Fruit fly (Drosophila melanogaster) whole organism, prepupa: Measurements from ENCODE around the gene wuho.
A peak's percentile ranks its signal among the peaks of the same experiment; 100 is the strongest.

Source experiments
- Blimp-1 ChIP-seq: fragments of 200-800 bp; sonication (Bioruptor generic); optimal IDR thresholded peaks from 3 replicates; lab custom pipeline; 2017; ENCODE audit warnings: missing biosample characterization, missing genetic modification characterization, mild to moderate bottlenecking, moderate library complexity, missing genetic modification reagents
- CG10631 ChIP-seq: fragments of 200-800 bp; sonication (Bioruptor generic); optimal IDR thresholded peaks from 2 replicates; lab custom pipeline; 2016; ENCODE audit warnings: missing biosample characterization, missing genetic modification characterization
- CG10669 ChIP-seq: fragments of 200-800 bp; sonication (Bioruptor generic); optimal IDR thresholded peaks from 3 replicates; lab custom pipeline; 2018; ENCODE audit warnings: missing biosample characterization, mild to moderate bottlenecking, missing genetic modification characterization, moderate library complexity
- CG11294 ChIP-seq: fragments of 200-800 bp; sonication (Bioruptor generic); IDR thresholded peaks from 2 replicates; pipeline ENCODE4 v1.3.6; 2022; ENCODE audit warnings: missing biosample characterization, missing genetic modification characterization
- CG11762 ChIP-seq: fragments of 200-800 bp; sonication (Bioruptor generic); optimal IDR thresholded peaks from 3 replicates; lab custom pipeline; 2016; ENCODE audit warnings: missing biosample characterization, missing genetic modification characterization; ENCODE audit not compliant: insufficient read depth
- CG11902 ChIP-seq: fragments of 200-800 bp; sonication (Bioruptor generic); optimal IDR thresholded peaks from 3 replicates; lab custom pipeline; 2016; ENCODE audit warnings: missing biosample characterization, missing genetic modification characterization
- CG1621 ChIP-seq: fragments of 200-800 bp; sonication (Bioruptor generic); optimal IDR thresholded peaks from 3 replicates; lab custom pipeline; 2018; ENCODE audit warnings: missing biosample characterization, mild to moderate bottlenecking, missing genetic modification characterization
- CG16779 ChIP-seq: fragments of 200-800 bp; sonication (Bioruptor generic); optimal IDR thresholded peaks from 3 replicates; lab custom pipeline; 2017; ENCODE audit warnings: missing biosample characterization, mild to moderate bottlenecking, missing genetic modification characterization
- CG31627 ChIP-seq: fragments of 200-800 bp; sonication (Bioruptor generic); optimal IDR thresholded peaks from 3 replicates; lab custom pipeline; 2016; ENCODE audit warnings: missing biosample characterization, missing genetic modification characterization
- CG32006 ChIP-seq: fragments of 200-800 bp; sonication (Bioruptor generic); optimal IDR thresholded peaks from 3 replicates; lab custom pipeline; 2017; ENCODE audit warnings: missing biosample characterization, mild to moderate bottlenecking, missing genetic modification characterization
- CG34406 ChIP-seq: fragments of 200-800 bp; sonication (Bioruptor generic); optimal IDR thresholded peaks from 3 replicates; lab custom pipeline; 2016; ENCODE audit warnings: missing biosample characterization, missing genetic modification characterization
- CG3919 ChIP-seq: fragments of 200-800 bp; sonication (Bioruptor generic); optimal IDR thresholded peaks from 3 replicates; lab custom pipeline; 2016; ENCODE audit warnings: missing biosample characterization, missing genetic modification characterization
- CG6276 ChIP-seq: fragments of 200-800 bp; sonication (Bioruptor generic); optimal IDR thresholded peaks from 2 replicates; lab custom pipeline; 2017; ENCODE audit warnings: missing biosample characterization, mild to moderate bottlenecking, missing genetic modification characterization
- CG6792 ChIP-seq: fragments of 200-800 bp; sonication (Bioruptor generic); optimal IDR thresholded peaks from 3 replicates; lab custom pipeline; 2016; ENCODE audit warnings: missing biosample characterization, missing genetic modification characterization
- CG7368 ChIP-seq: fragments of 200-800 bp; sonication (Bioruptor generic); optimal IDR thresholded peaks from 3 replicates; lab custom pipeline; 2016; ENCODE audit warnings: missing biosample characterization, missing genetic modification characterization
- CG8119 ChIP-seq: fragments of 200-800 bp; sonication (Bioruptor generic); IDR thresholded peaks from 3 replicates; pipeline ENCODE4 v1.3.6; 2022; ENCODE audit warnings: missing biosample characterization, missing genetic modification characterization
- CG8319 ChIP-seq: fragments of 200-800 bp; sonication (Bioruptor generic); optimal IDR thresholded peaks from 3 replicates; lab custom pipeline; 2016; ENCODE audit warnings: missing biosample characterization, missing genetic modification characterization
- CG9139 ChIP-seq: fragments of 200-800 bp; sonication (Bioruptor generic); optimal IDR thresholded peaks from 3 replicates; lab custom pipeline; 2017; ENCODE audit warnings: missing biosample characterization, mild to moderate bottlenecking, missing genetic modification characterization
- Eip75B ChIP-seq: fragments of 200-800 bp; sonication (Bioruptor generic); optimal IDR thresholded peaks from 3 replicates; lab custom pipeline; 2016; ENCODE audit warnings: missing biosample characterization, missing genetic modification characterization
- Eip78C ChIP-seq: fragments of 200-800 bp; sonication (Bioruptor generic); peaks from one replicate; lab custom pipeline; 2016; ENCODE audit warnings: missing biosample characterization, missing genetic modification characterization
- Eip93F ChIP-seq: fragments of 200-800 bp; sonication (Bioruptor generic); optimal IDR thresholded peaks from 2 replicates; lab custom pipeline; 2016; ENCODE audit warnings: missing biosample characterization, mild to moderate bottlenecking, missing genetic modification characterization
- Ets21C ChIP-seq: fragments of 200-800 bp; sonication (Bioruptor generic); optimal IDR thresholded peaks from 3 replicates; lab custom pipeline; 2016; ENCODE audit warnings: missing biosample characterization, missing genetic modification characterization
- Ets96B ChIP-seq: fragments of 200-800 bp; optimal IDR thresholded peaks from 2 replicates; lab custom pipeline; 2019; ENCODE audit warnings: missing biosample characterization, mild to moderate bottlenecking, missing genetic modification characterization, moderate library complexity
- Gug ChIP-seq: fragments of 200-800 bp; sonication (Bioruptor generic); IDR thresholded peaks from 2 replicates; pipeline ENCODE4 v1.3.6; 2022; ENCODE audit warnings: missing biosample characterization, missing genetic modification characterization
- Hr38 ChIP-seq: sonication (Bioruptor generic); optimal IDR thresholded peaks from 2 replicates; lab custom pipeline; 2016; ENCODE audit warnings: missing biosample characterization, missing genetic modification characterization
- Hr39 ChIP-seq: fragments of 200-800 bp; sonication (Bioruptor generic); optimal IDR thresholded peaks from 2 replicates; lab custom pipeline; 2016; ENCODE audit warnings: missing biosample characterization, missing genetic modification characterization
- Hr4 ChIP-seq: fragments of 200-800 bp; sonication (Bioruptor generic); optimal IDR thresholded peaks from 3 replicates; lab custom pipeline; 2016; ENCODE audit warnings: missing biosample characterization, missing genetic modification characterization
- Lpt ChIP-seq: fragments of 200-800 bp; sonication (Bioruptor generic); optimal IDR thresholded peaks from 3 replicates; lab custom pipeline; 2016; ENCODE audit warnings: missing biosample characterization, missing genetic modification characterization
- Smox ChIP-seq: fragments of 200-800 bp; sonication (Bioruptor generic); optimal IDR thresholded peaks from 3 replicates; lab custom pipeline; 2016; ENCODE audit warnings: missing biosample characterization, missing genetic modification characterization
- Sox102F ChIP-seq: fragments of 200-800 bp; sonication (Bioruptor generic); optimal IDR thresholded peaks from 2 replicates; lab custom pipeline; 2016; ENCODE audit warnings: missing biosample characterization, mild to moderate bottlenecking, missing genetic modification characterization
- Sox14 ChIP-seq: fragments of 200-800 bp; sonication (Bioruptor generic); optimal IDR thresholded peaks from 3 replicates; lab custom pipeline; 2016; ENCODE audit warnings: missing biosample characterization, missing genetic modification characterization
- Sox15 ChIP-seq: fragments of 200-800 bp; sonication (Bioruptor generic); optimal IDR thresholded peaks from 3 replicates; lab custom pipeline; 2016; ENCODE audit warnings: missing biosample characterization, missing genetic modification characterization
- achi ChIP-seq: fragments of 200-800 bp; sonication (Bioruptor generic); optimal IDR thresholded peaks from 3 replicates; lab custom pipeline; 2016; ENCODE audit warnings: missing biosample characterization, missing genetic modification characterization
- acj6 ChIP-seq: fragments of 200-800 bp; sonication (Bioruptor generic); optimal IDR thresholded peaks from 3 replicates; lab custom pipeline; 2016; ENCODE audit warnings: missing biosample characterization, missing genetic modification characterization
- cyc ChIP-seq: fragments of 200-800 bp; sonication (Bioruptor generic); optimal IDR thresholded peaks from 3 replicates; lab custom pipeline; 2016; ENCODE audit warnings: missing biosample characterization, missing genetic modification characterization
- dsx ChIP-seq: fragments of 200-800 bp; optimal IDR thresholded peaks from 3 replicates; lab custom pipeline; 2019; ENCODE audit warnings: missing biosample characterization, mild to moderate bottlenecking, missing genetic modification characterization, moderate library complexity; ENCODE audit not compliant: poor library complexity, severe bottlenecking
- eg ChIP-seq: fragments of 200-800 bp; sonication (Bioruptor generic); IDR thresholded peaks from 3 replicates; pipeline ENCODE4 v1.3.6; 2022; ENCODE audit warnings: missing biosample characterization, missing genetic modification characterization
- esn ChIP-seq: fragments of 200-800 bp; sonication (Bioruptor generic); optimal IDR thresholded peaks from 2 replicates; lab custom pipeline; 2016; ENCODE audit warnings: missing biosample characterization, mild to moderate bottlenecking, missing genetic modification characterization, moderate library complexity
- fd85E ChIP-seq: fragments of 200-800 bp; sonication (Bioruptor generic); optimal IDR thresholded peaks from 3 replicates; lab custom pipeline; 2016; ENCODE audit warnings: missing biosample characterization, missing genetic modification characterization
- fkh ChIP-seq: fragments of 200-800 bp; sonication (Bioruptor generic); optimal IDR thresholded peaks from 3 replicates; lab custom pipeline; 2017; ENCODE audit warnings: missing biosample characterization, mild to moderate bottlenecking, missing genetic modification characterization, moderate library complexity
- net ChIP-seq: fragments of 200-800 bp; sonication (Bioruptor generic); optimal IDR thresholded peaks from 3 replicates; lab custom pipeline; 2016; ENCODE audit warnings: missing biosample characterization, missing genetic modification characterization
- pdm3 ChIP-seq: fragments of 200-800 bp; sonication (Bioruptor generic); optimal IDR thresholded peaks from 3 replicates; lab custom pipeline; 2016; ENCODE audit warnings: missing biosample characterization, missing genetic modification characterization
- spab ChIP-seq: fragments of 200-800 bp; sonication (Bioruptor generic); optimal IDR thresholded peaks from 2 replicates; lab custom pipeline; 2017; ENCODE audit warnings: missing biosample characterization, mild to moderate bottlenecking, missing genetic modification characterization, missing genetic modification reagents
- ss ChIP-seq, 2 experiments: fragments of 200-800 bp; sonication (Bioruptor generic); optimal IDR thresholded peaks; 2 replicates in 1 of 2; 3 replicates in 1 of 2; lab custom pipeline; 2017 to 2018; ENCODE audit warnings: mild to moderate bottlenecking in 2 of 2, missing biosample characterization in 2 of 2, missing genetic modification characterization in 2 of 2, moderate library complexity in 1 of 2
- svp ChIP-seq: fragments of 200-800 bp; sonication (Bioruptor generic); peaks from one replicate; lab custom pipeline; 2016; ENCODE audit warnings: missing biosample characterization, missing genetic modification characterization
- topi ChIP-seq: fragments of 200-800 bp; sonication (Bioruptor generic); optimal IDR thresholded peaks from 3 replicates; lab custom pipeline; 2016; ENCODE audit warnings: missing biosample characterization, missing genetic modification characterization
- vri ChIP-seq: fragments of 200-800 bp; sonication (Bioruptor generic); optimal IDR thresholded peaks from 3 replicates; lab custom pipeline; 2016; ENCODE audit warnings: missing biosample characterization, mild to moderate bottlenecking, missing genetic modification characterization

wuho gene

DNA sequence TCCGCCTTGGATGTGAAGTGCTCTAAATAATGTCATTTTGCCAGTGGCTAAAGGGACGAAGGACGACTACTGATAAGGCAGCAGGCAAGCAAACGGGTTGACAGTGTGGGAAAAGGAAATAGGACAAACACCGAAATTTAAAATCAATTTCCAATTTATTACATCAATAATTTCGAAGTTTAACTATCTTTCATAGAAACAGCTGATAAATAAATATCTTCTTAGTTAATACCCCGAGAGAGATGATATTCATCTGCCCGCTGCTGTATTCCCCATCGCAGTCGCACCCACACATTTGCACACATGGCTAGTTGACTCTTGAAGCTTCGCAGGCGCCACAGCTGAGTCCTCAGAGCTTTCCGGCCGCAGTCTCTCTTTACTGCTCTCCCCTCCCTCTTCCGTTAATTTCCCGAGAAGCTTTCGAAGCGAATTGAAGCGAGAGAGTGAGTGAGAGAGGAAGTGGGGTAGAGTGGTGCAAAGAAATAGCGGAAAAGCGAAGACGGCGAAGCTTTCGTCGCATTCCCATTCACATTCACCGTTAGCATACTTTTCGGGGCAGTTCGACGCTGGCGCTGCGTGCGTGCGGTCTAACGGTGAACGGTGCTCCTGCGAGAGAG is 29.1 kb downstream of the wuho start (continued):
- TF ChIP-seq Ets96B (peak; percentile 45), CG8119 (GFP tag; lab: Robert Waterston, UW) (peak; percentile 54; the same call in 2 of the 3 replicates), Sox14 (GFP tag; lab: Kevin White, UChicago) (peak; percentile 30), CG7368 (peak; percentile 13), eg (GFP tag; lab: Robert Waterston, UW) (peak; percentile 64; the same call in 2 of the 3 replicates), topi (peak; percentile 27), cyc (peak; percentile 32), svp (GFP tag; lab: Kevin White, UChicago) (peak; percentile 73), fkh (no peak), Lpt (GFP tag; lab: Kevin White, UChicago) (peak; percentile 3), CG9139 (GFP tag; lab: Kevin White, UChicago) (peak; percentile 12), CG3919 (GFP tag; lab: Kevin White, UChicago) (peak; percentile 60), Hr39 (GFP tag; lab: Kevin White, UChicago) (peak; percentile 25), CG10631 (peak; percentile 42)

DNA sequence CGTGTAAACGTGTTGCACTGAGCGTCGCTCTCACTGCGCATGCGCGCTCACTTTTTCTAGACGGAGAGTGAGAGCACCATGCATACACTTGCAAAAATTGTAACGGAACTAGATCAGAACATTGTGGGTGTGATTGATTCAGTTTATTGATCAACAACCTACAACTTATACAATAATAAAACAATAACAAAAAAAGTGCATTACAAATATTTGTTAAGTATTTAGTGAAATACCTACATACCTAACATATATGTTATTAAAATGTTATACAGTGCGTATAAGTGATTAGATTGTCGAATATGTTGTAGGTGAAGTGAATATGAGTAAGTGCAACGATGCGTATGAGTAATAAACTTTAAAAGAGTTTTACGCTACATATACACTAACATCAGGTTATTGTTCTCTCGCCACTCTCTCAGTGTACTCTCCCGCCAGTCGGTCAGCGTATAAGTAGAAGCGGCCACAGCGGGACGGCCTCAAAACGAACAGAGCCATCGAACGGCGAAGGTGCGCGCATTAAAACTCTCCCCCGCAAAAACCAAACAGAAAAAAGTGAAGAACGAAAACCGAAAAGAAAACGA is 42.6 kb downstream of the wuho start, which contains the start of gene CG42240:
CG42240 (plus strand) TSS at position 474 of the 581 bp plus-strand sequence.
- peak; percentile 97 for TF ChIP-seq CG32006 (GFP tag; lab: Kevin White, UChicago)
- peak; percentile 95 for TF ChIP-seq achi (GFP tag; lab: Kevin White, UChicago)
- peak; percentile 96 for TF ChIP-seq Eip75B
- peak; percentile 94 for TF ChIP-seq CG10669 (GFP tag; lab: Kevin White, UChicago)
- peak; percentile 86 for TF ChIP-seq Ets21C (GFP tag; lab: Kevin White, UChicago)
- peak; percentile 88 for TF ChIP-seq CG1621 (tag; lab: Kevin White, UChicago)
- peak; percentile 93 for TF ChIP-seq Sox14 (GFP tag; lab: Kevin White, UChicago)
- peak; percentile 86 for TF ChIP-seq CG9139 (GFP tag; lab: Kevin White, UChicago)
- peak; percentile 86 for TF ChIP-seq Blimp-1
- TF ChIP-seq spab (GFP tag; lab: Kevin White, UChicago) = peak; percentile 92
- peak; percentile 82 for TF ChIP-seq Sox15
- TF ChIP-seq Hr39 (GFP tag; lab: Kevin White, UChicago) = peak; percentile 88
- TF ChIP-seq Sox102F (GFP tag; lab: Kevin White, UChicago) = peak; percentile 95
- TF ChIP-seq eg (GFP tag; lab: Robert Waterston, UW) = peak; percentile 66
- peak; percentile 93 to 95 for TF ChIP-seq ss (GFP tag; optimal IDR thresholded peaks at IDR 0.05; lab: Kevin White, UChicago)
- TF ChIP-seq acj6 (GFP tag; lab: Kevin White, UChicago) = peak; percentile 92
- TF ChIP-seq dsx (GFP tag; lab: Kevin White, UChicago) = peak; percentile 91
- TF ChIP-seq net = peak; percentile 96
- peak; percentile 92 for TF ChIP-seq Ets96B
- TF ChIP-seq svp (GFP tag; lab: Kevin White, UChicago) = peak; percentile 97
- peak; percentile 69 for TF ChIP-seq CG11294
- TF ChIP-seq fd85E (GFP tag; lab: Kevin White, UChicago) = peak; percentile 74
- TF ChIP-seq pdm3 (GFP tag; lab: Kevin White, UChicago) = peak; percentile 95
- TF ChIP-seq cyc = peak; percentile 88
- TF ChIP-seq Eip78C = peak; percentile 99
- peak; percentile 87 for TF ChIP-seq vri
- TF ChIP-seq esn (GFP tag; lab: Kevin White, UChicago) = peak; percentile 96
- peak; percentile 93 for TF ChIP-seq topi
- TF ChIP-seq Hr38 = no peak
- TF ChIP-seq CG16779 = peak; percentile 92
- peak; percentile 73 for TF ChIP-seq Gug (GFP tag; lab: Robert Waterston, UW)
- peak; percentile 81 for TF ChIP-seq CG8319 (GFP tag; lab: Kevin White, UChicago)
- TF ChIP-seq CG31627 (GFP tag; lab: Kevin White, UChicago) = peak; percentile 88
- peak; percentile 95 for TF ChIP-seq Hr4
- TF ChIP-seq CG6276 (GFP tag; lab: Kevin White, UChicago) = peak; percentile 97
- peak; percentile 91 for TF ChIP-seq CG11762 (GFP tag; lab: Kevin White, UChicago)
- TF ChIP-seq Eip93F (GFP tag; lab: Kevin White, UChicago) = peak; percentile 65
- peak; percentile 95 for TF ChIP-seq CG34406 (GFP tag; lab: Kevin White, UChicago)
- peak; percentile 82 for TF ChIP-seq CG11902 (GFP tag; lab: Kevin White, UChicago)
- TF ChIP-seq CG8119 (GFP tag; lab: Robert Waterston, UW) = peak; percentile 96
- TF ChIP-seq Lpt (GFP tag; lab: Kevin White, UChicago) = peak; percentile 94
- peak; percentile 94 for TF ChIP-seq Smox (GFP tag; lab: Kevin White, UChicago)
- peak; percentile 95 for TF ChIP-seq CG6792 (GFP tag; lab: Kevin White, UChicago)
- peak; percentile 95 for TF ChIP-seq CG3919 (GFP tag; lab: Kevin White, UChicago)
